Fruit fly (Drosophila melanogaster) whole organism, prepupa: ENCODE data around the gene Mal-B2.

Experiments used
- CG10669 ChIP-seq: fragments of 200-800 bp; sonication (Bioruptor generic); optimal IDR thresholded peaks from 3 replicates; lab custom pipeline; 2018; ENCODE audit warnings: missing biosample characterization, mild to moderate bottlenecking, missing genetic modification characterization, moderate library complexity
- CG6276 ChIP-seq: fragments of 200-800 bp; sonication (Bioruptor generic); optimal IDR thresholded peaks from 2 replicates; lab custom pipeline; 2017; ENCODE audit warnings: missing biosample characterization, mild to moderate bottlenecking, missing genetic modification characterization
- CG6792 ChIP-seq: fragments of 200-800 bp; sonication (Bioruptor generic); optimal IDR thresholded peaks from 3 replicates; lab custom pipeline; 2016; ENCODE audit warnings: missing biosample characterization, missing genetic modification characterization
- CG8632 ChIP-seq: fragments of 200-800 bp; sonication (Bioruptor generic); optimal IDR thresholded peaks from 3 replicates; lab custom pipeline; 2016; ENCODE audit warnings: missing biosample characterization, missing genetic modification characterization
- Lpt ChIP-seq: fragments of 200-800 bp; sonication (Bioruptor generic); optimal IDR thresholded peaks from 3 replicates; lab custom pipeline; 2016; ENCODE audit warnings: missing biosample characterization, missing genetic modification characterization
- net ChIP-seq: fragments of 200-800 bp; sonication (Bioruptor generic); optimal IDR thresholded peaks from 3 replicates; lab custom pipeline; 2016; ENCODE audit warnings: missing biosample characterization, missing genetic modification characterization
- ss ChIP-seq, 2 experiments: fragments of 200-800 bp; sonication (Bioruptor generic); optimal IDR thresholded peaks; 2 replicates in 1 of 2; 3 replicates in 1 of 2; lab custom pipeline; 2017 to 2018; ENCODE audit warnings: mild to moderate bottlenecking in 2 of 2, missing biosample characterization in 2 of 2, missing genetic modification characterization in 2 of 2, moderate library complexity in 1 of 2

- TF ChIP-seq ss (GFP tag; optimal IDR thresholded peaks at IDR 0.05; lab: Kevin White, UChicago): no peak
- TF ChIP-seq CG8632 (GFP tag; lab: Kevin White, UChicago): no peak
- TF ChIP-seq CG6276 (GFP tag; lab: Kevin White, UChicago): peak; percentile 8
- no peak for TF ChIP-seq CG6792
- no peak for TF ChIP-seq CG10669
- TF ChIP-seq Lpt (GFP tag; lab: Kevin White, UChicago): no peak
- no peak for TF ChIP-seq net (GFP tag; lab: Kevin White, UChicago)
These were observed 25.1 kb downstream of the Mal-B2 start for dm6 chr2L:11874890-11875289.
